Worm (Caenorhabditis elegans) whole organism, L2 larva: Measurements from ENCODE around the gene nhr-19.

Experiments
- C34F6.9 ChIP-seq: fragments of 150-350 bp; optimal IDR thresholded peaks from 2 replicates; lab custom pipeline; 2014; ENCODE audit warnings: missing biosample characterization, missing genetic modification characterization
- F13H6.1 ChIP-seq: sonication (generic microtip); optimal IDR thresholded peaks from 2 replicates; lab custom pipeline; 2016; ENCODE audit warnings: missing genetic modification characterization, missing compliant biosample characterization
- R02D3.7 ChIP-seq: fragments of 150-350 bp; optimal IDR thresholded peaks from 2 replicates; lab custom pipeline; 2014; ENCODE audit warnings: missing biosample characterization, missing genetic modification characterization
- Y55F3AM.14 ChIP-seq: fragments of 200-800 bp; sonication (Bioruptor generic); optimal IDR thresholded peaks from 2 replicates; lab custom pipeline; 2018; ENCODE audit warnings: mild to moderate bottlenecking, missing genetic modification characterization, missing compliant biosample characterization
- ZK546.5 ChIP-seq: sonication (generic microtip); optimal IDR thresholded peaks from 2 replicates; lab custom pipeline; 2017; ENCODE audit warnings: missing biosample characterization, missing genetic modification characterization
- alr-1 ChIP-seq: fragments of 150-350 bp; optimal IDR thresholded peaks from 2 replicates; lab custom pipeline; 2014; ENCODE audit warnings: missing biosample characterization, missing genetic modification characterization
- aly-2 ChIP-seq: fragments of 150-350 bp; optimal IDR thresholded peaks from 2 replicates; lab custom pipeline; 2014; ENCODE audit warnings: missing biosample characterization, missing genetic modification characterization
- ama-1 ChIP-seq: fragments of 150-350 bp; optimal IDR thresholded peaks from 2 replicates; lab custom pipeline; 2018; ENCODE audit warnings: inconsistent platforms
- blmp-1 ChIP-seq: sonication (generic microtip); optimal IDR thresholded peaks from 2 replicates; lab custom pipeline; 2017; ENCODE audit warnings: missing genetic modification characterization, mild to moderate bottlenecking, missing compliant biosample characterization, antibody characterized with exemption, moderate library complexity; ENCODE audit not compliant: insufficient read depth
- ceh-16 ChIP-seq: fragments of 150-350 bp; optimal IDR thresholded peaks from 2 replicates; lab custom pipeline; 2014; ENCODE audit warnings: missing biosample characterization, missing genetic modification characterization
- ceh-82 ChIP-seq: fragments of 150-350 bp; optimal IDR thresholded peaks from 2 replicates; lab custom pipeline; 2014; ENCODE audit warnings: missing biosample characterization, missing genetic modification characterization
- crh-2 ChIP-seq: sonication (generic microtip); optimal IDR thresholded peaks from 2 replicates; lab custom pipeline; 2017; ENCODE audit warnings: missing biosample characterization, missing genetic modification characterization
- dmd-4 ChIP-seq: sonication (generic microtip); optimal IDR thresholded peaks from 2 replicates; lab custom pipeline; 2017; ENCODE audit warnings: missing biosample characterization, missing genetic modification characterization
- egl-27 ChIP-seq: sonication (generic microtip); optimal IDR thresholded peaks from 3 replicates; lab custom pipeline; 2017; ENCODE audit warnings: missing biosample characterization, missing genetic modification reagents, missing genetic modification characterization
- elt-1 ChIP-seq: fragments of 150-350 bp; optimal IDR thresholded peaks from 2 replicates; lab custom pipeline; 2014; ENCODE audit warnings: missing biosample characterization, missing genetic modification characterization
- elt-3 ChIP-seq: sonication (generic microtip); optimal IDR thresholded peaks from 2 replicates; lab custom pipeline; 2017; ENCODE audit warnings: missing biosample characterization, missing genetic modification characterization
- fos-1 ChIP-seq: fragments of 150-350 bp; optimal IDR thresholded peaks from 2 replicates; lab custom pipeline; 2014; ENCODE audit warnings: missing biosample characterization, missing genetic modification characterization
- gmeb-1 ChIP-seq: fragments of 150-350 bp; optimal IDR thresholded peaks from 2 replicates; lab custom pipeline; 2014; ENCODE audit warnings: missing biosample characterization, missing genetic modification characterization
- lin-11 ChIP-seq: fragments of 150-350 bp; sonication (generic microtip); optimal IDR thresholded peaks from 2 replicates; lab custom pipeline; 2014; ENCODE audit warnings: missing biosample characterization, missing genetic modification characterization, inconsistent platforms, mixed read lengths
- lin-13 ChIP-seq: fragments of 150-350 bp; optimal IDR thresholded peaks from 2 replicates; lab custom pipeline; 2014; ENCODE audit warnings: missing biosample characterization, missing genetic modification reagents, missing genetic modification characterization
- lin-39 ChIP-seq: fragments of 150-350 bp; optimal IDR thresholded peaks from 2 replicates; lab custom pipeline; 2014; ENCODE audit warnings: missing biosample characterization, missing genetic modification reagents, missing genetic modification characterization
- lsy-2 ChIP-seq, 2 experiments: fragments of 150-350 bp in 1 of 2; sonication (generic microtip) in 1 of 2; optimal IDR thresholded peaks; 2 replicates each; lab custom pipeline; 2014 to 2017; ENCODE audit warnings: missing biosample characterization in 2 of 2, missing genetic modification characterization in 2 of 2
- mab-5 ChIP-seq: fragments of 150-350 bp; optimal IDR thresholded peaks from 2 replicates; lab custom pipeline; 2014; ENCODE audit warnings: missing biosample characterization, missing genetic modification characterization
- mbf-1 ChIP-seq: sonication (generic microtip); optimal IDR thresholded peaks from 2 replicates; lab custom pipeline; 2017; ENCODE audit warnings: missing biosample characterization, missing genetic modification characterization
- mdl-1 ChIP-seq, 2 experiments: fragments of 150-350 bp in 1 of 2; sonication (generic microtip) in 1 of 2; optimal IDR thresholded peaks; 2 replicates each; lab custom pipeline; 2017; ENCODE audit warnings: missing biosample characterization in 2 of 2, missing genetic modification characterization in 2 of 2
- nhr-10 ChIP-seq: sonication (generic microtip); optimal IDR thresholded peaks from 2 replicates; lab custom pipeline; 2017; ENCODE audit warnings: missing biosample characterization, missing genetic modification characterization
- nhr-11 ChIP-seq: fragments of 150-350 bp; optimal IDR thresholded peaks from 2 replicates; lab custom pipeline; 2014; ENCODE audit warnings: missing biosample characterization, missing genetic modification characterization
- nhr-12 ChIP-seq: fragments of 150-350 bp; optimal IDR thresholded peaks from 2 replicates; lab custom pipeline; 2014; ENCODE audit warnings: missing biosample characterization, missing genetic modification characterization
- nhr-129 ChIP-seq: fragments of 150-350 bp; optimal IDR thresholded peaks from 2 replicates; lab custom pipeline; 2014; ENCODE audit warnings: missing biosample characterization, missing genetic modification characterization
- nhr-21 ChIP-seq: fragments of 150-350 bp; optimal IDR thresholded peaks from 2 replicates; lab custom pipeline; 2014; ENCODE audit warnings: missing biosample characterization, missing genetic modification characterization
- nhr-23 ChIP-seq: fragments of 150-350 bp; optimal IDR thresholded peaks from 2 replicates; lab custom pipeline; 2014; ENCODE audit warnings: missing biosample characterization, missing genetic modification reagents, missing genetic modification characterization
- nhr-237 ChIP-seq: fragments of 150-350 bp; optimal IDR thresholded peaks from 2 replicates; lab custom pipeline; 2014; ENCODE audit warnings: missing biosample characterization, missing genetic modification characterization
- nhr-25 ChIP-seq: fragments of 150-350 bp; sonication (generic microtip); optimal IDR thresholded peaks from 3 replicates; lab custom pipeline; 2014; ENCODE audit warnings: missing biosample characterization, missing genetic modification characterization
- nhr-6 ChIP-seq: fragments of 150-350 bp; optimal IDR thresholded peaks from 2 replicates; lab custom pipeline; 2014; ENCODE audit warnings: missing biosample characterization, missing genetic modification characterization
- nhr-77 ChIP-seq: fragments of 150-350 bp; optimal IDR thresholded peaks from 2 replicates; lab custom pipeline; 2014; ENCODE audit warnings: missing biosample characterization, missing genetic modification characterization
- peb-1 ChIP-seq: fragments of 150-350 bp; optimal IDR thresholded peaks from 2 replicates; lab custom pipeline; 2014; ENCODE audit warnings: missing biosample characterization, missing genetic modification characterization
- sem-4 ChIP-seq: fragments of 150-350 bp; optimal IDR thresholded peaks from 2 replicates; lab custom pipeline; 2014; ENCODE audit warnings: missing biosample characterization, missing genetic modification reagents, missing genetic modification characterization
- skn-1 ChIP-seq: sonication (generic microtip); optimal IDR thresholded peaks from 2 replicates; lab custom pipeline; 2017; ENCODE audit warnings: missing biosample characterization, missing genetic modification characterization
- sma-3 ChIP-seq: sonication (generic microtip); optimal IDR thresholded peaks from 2 replicates; lab custom pipeline; 2016; ENCODE audit warnings: missing genetic modification reagents, missing genetic modification characterization, missing compliant biosample characterization
- sma-9 ChIP-seq, 2 experiments: fragments of 150-350 bp in 1 of 2; sonication (generic microtip) in 1 of 2; optimal IDR thresholded peaks; 2 replicates each; lab custom pipeline; 2014 to 2016; ENCODE audit warnings: missing genetic modification characterization in 2 of 2, mild to moderate bottlenecking in 1 of 2, missing biosample characterization in 1 of 2, missing compliant biosample characterization in 1 of 2, missing genetic modification reagents in 1 of 2, moderate library complexity in 1 of 2
- snpc-4 ChIP-seq: fragments of 150-350 bp; optimal IDR thresholded peaks from 2 replicates; lab custom pipeline; 2014; ENCODE audit warnings: missing biosample characterization, missing genetic modification characterization
- unc-39 ChIP-seq: fragments of 150-350 bp; optimal IDR thresholded peaks from 2 replicates; lab custom pipeline; 2014; ENCODE audit warnings: missing biosample characterization, missing genetic modification characterization
- unc-55 ChIP-seq: fragments of 150-350 bp; sonication (generic microtip); optimal IDR thresholded peaks from 3 replicates; lab custom pipeline; 2014; ENCODE audit warnings: missing biosample characterization, missing genetic modification reagents, missing genetic modification characterization
- unc-62 ChIP-seq: fragments of 150-350 bp; optimal IDR thresholded peaks from 2 replicates; lab custom pipeline; 2014; ENCODE audit warnings: missing biosample characterization, missing genetic modification reagents, missing genetic modification characterization
- zag-1 ChIP-seq: fragments of 150-350 bp; optimal IDR thresholded peaks from 2 replicates; lab custom pipeline; 2014; ENCODE audit warnings: missing biosample characterization, missing genetic modification characterization
- ztf-1 ChIP-seq: fragments of 200-800 bp; sonication (Bioruptor generic); conservative IDR thresholded peaks from 2 replicates; pipeline ENCODE4 v1.3.6; 2022; ENCODE audit warnings: missing genetic modification characterization, missing compliant biosample characterization
- ztf-11 ChIP-seq: sonication (generic microtip); optimal IDR thresholded peaks from 2 replicates; lab custom pipeline; 2017; ENCODE audit warnings: missing biosample characterization, missing genetic modification characterization
- ztf-4 ChIP-seq: fragments of 150-350 bp; optimal IDR thresholded peaks from 2 replicates; lab custom pipeline; 2014; ENCODE audit warnings: missing biosample characterization, missing genetic modification characterization

The nhr-19 gene

ce11 chrII:9574406-9574805 lies 30.9 kb downstream of the nhr-19 start:
- TF ChIP-seq nhr-129 (tag; lab: Kevin White, UChicago) (peak; percentile 8), skn-1 (tag; lab: Kevin White, UChicago) (no peak)
- TF ChIP-seq, all 48 proteins: peak for 1

- TF ChIP-seq nhr-25 (peak; percentile 4), sem-4 (tag; lab: Kevin White, UChicago) (no peak), R02D3.7 (tag; lab: Kevin White, UChicago) (no peak), nhr-129 (tag; lab: Kevin White, UChicago) (peak; percentile 17), lin-11 (tag; lab: Kevin White, UChicago) (no peak), nhr-21 (tag; lab: Kevin White, UChicago) (peak; percentile 31), lin-13 (GFP tag; lab: Kevin White, UChicago) (no peak)
Observed at ce11 chrII:9573412-9573811, 31.9 kb downstream of the nhr-19 start.

ce11 chrII:9566045-9566444 lies 39.3 kb downstream of the nhr-19 start:
- peak; percentile 26 for TF ChIP-seq nhr-11 (tag; lab: Kevin White, UChicago)
- no peak for TF ChIP-seq snpc-4 (tag; lab: Kevin White, UChicago)
- no peak for TF ChIP-seq dmd-4 (tag; lab: Kevin White, UChicago)
- no peak for TF ChIP-seq unc-39 (tag; lab: Kevin White, UChicago)
- TF ChIP-seq elt-3 (tag; lab: Kevin White, UChicago) = no peak
- TF ChIP-seq nhr-25 = peak; percentile 58
- TF ChIP-seq sma-3 = peak; percentile 46
- no peak for TF ChIP-seq ama-1 (lab: Kevin White, UChicago)
- TF ChIP-seq nhr-6 (tag; lab: Kevin White, UChicago) = no peak
- TF ChIP-seq nhr-21 (tag; lab: Kevin White, UChicago) = peak; percentile 18
- TF ChIP-seq C34F6.9 (tag; lab: Kevin White, UChicago) = no peak
- peak; percentile 40 to 44 for TF ChIP-seq lsy-2 (tag; optimal IDR thresholded peaks at IDR 0.05; lab: Kevin White, UChicago)
- no peak for TF ChIP-seq nhr-23
- peak; percentile 40 for TF ChIP-seq crh-2 (tag; lab: Kevin White, UChicago)
- TF ChIP-seq blmp-1 = no peak
- no peak for TF ChIP-seq mdl-1 (tag; optimal IDR thresholded peaks at IDR 0.05; lab: Kevin White, UChicago)
- peak; percentile 22 for TF ChIP-seq F13H6.1
- no peak for TF ChIP-seq mbf-1 (tag; lab: Kevin White, UChicago)
- no peak for TF ChIP-seq lin-39 (tag; lab: Kevin White, UChicago)
- TF ChIP-seq elt-1 = no peak
- TF ChIP-seq unc-55 (GFP tag; lab: Kevin White, UChicago) = peak; percentile 37
- TF ChIP-seq nhr-10 (tag; lab: Kevin White, UChicago) = no peak
- TF ChIP-seq skn-1 (tag; lab: Kevin White, UChicago) = no peak
- TF ChIP-seq R02D3.7 (tag; lab: Kevin White, UChicago) = no peak
- no peak for TF ChIP-seq ztf-1
- no peak for TF ChIP-seq nhr-237
- peak; percentile 68 for TF ChIP-seq nhr-129 (tag; lab: Kevin White, UChicago)
- no peak for TF ChIP-seq ceh-82 (tag; lab: Kevin White, UChicago)
- TF ChIP-seq alr-1 = no peak
- TF ChIP-seq fos-1 (tag; lab: Kevin White, UChicago) = peak; percentile 22
- TF ChIP-seq egl-27 (tag; lab: Kevin White, UChicago) = peak; percentile 51
- no peak for TF ChIP-seq ceh-16 (tag; lab: Kevin White, UChicago)
- TF ChIP-seq peb-1 = no peak
- no peak for TF ChIP-seq sem-4 (tag; lab: Kevin White, UChicago)
- TF ChIP-seq mab-5 (tag; lab: Kevin White, UChicago) = no peak
- TF ChIP-seq ZK546.5 (tag; lab: Kevin White, UChicago) = no peak
- TF ChIP-seq sma-9 (GFP tag; optimal IDR thresholded peaks at IDR 0.05; lab: Kevin White, UChicago) = peak; percentile 58
- no peak for TF ChIP-seq sma-9 (tag; optimal IDR thresholded peaks at IDR 0.05; lab: Kevin White, UChicago)
- TF ChIP-seq nhr-77 (tag; lab: Kevin White, UChicago) = no peak
- TF ChIP-seq unc-62 = no peak
- peak; percentile 32 for TF ChIP-seq gmeb-1
- no peak for TF ChIP-seq nhr-12
- peak; percentile 10 for TF ChIP-seq zag-1 (tag; lab: Kevin White, UChicago)
- TF ChIP-seq ztf-4 = no peak
- TF ChIP-seq ztf-11 (tag; lab: Kevin White, UChicago) = no peak
- TF ChIP-seq aly-2 (tag; lab: Kevin White, UChicago) = no peak
- TF ChIP-seq lin-11 (tag; lab: Kevin White, UChicago) = peak; percentile 25
- TF ChIP-seq lin-13 (GFP tag; lab: Kevin White, UChicago) = peak; percentile 17
- TF ChIP-seq Y55F3AM.14 (GFP tag; lab: Kevin White, UChicago) = no peak
- TF ChIP-seq, all 48 proteins: peak for 16
